Worm (Caenorhabditis elegans) whole organism, L1 larva: ENCODE measurements around the gene C25D7.16.

Source experiments
- C34B4.2 ChIP-seq: sonication (generic microtip); optimal IDR thresholded peaks from 2 replicates; lab custom pipeline; 2017; ENCODE audit warnings: mild to moderate bottlenecking, missing genetic modification characterization, missing compliant biosample characterization
- Y116A8C.19 ChIP-seq: sonication (generic microtip); optimal IDR thresholded peaks from 2 replicates; lab custom pipeline; 2016; ENCODE audit warnings: missing compliant biosample characterization, missing genetic modification characterization, borderline replicate concordance
- alr-1 ChIP-seq: fragments of 200-800 bp; sonication (Bioruptor generic); optimal IDR thresholded peaks from 2 replicates; lab custom pipeline; 2018; ENCODE audit warnings: borderline replicate concordance, mild to moderate bottlenecking, missing genetic modification characterization, missing compliant biosample characterization
- ama-1 ChIP-seq: fragments of 150-350 bp; optimal IDR thresholded peaks from 2 replicates; lab custom pipeline; 2014
- blmp-1 ChIP-seq: fragments of 150-350 bp; optimal IDR thresholded peaks from 2 replicates; lab custom pipeline; 2014; ENCODE audit warnings: missing biosample characterization, missing genetic modification characterization
- ceh-63 ChIP-seq: fragments of 200-800 bp; sonication (Bioruptor generic); optimal IDR thresholded peaks from 2 replicates; lab custom pipeline; 2018; ENCODE audit warnings: mild to moderate bottlenecking, missing genetic modification characterization, missing compliant biosample characterization
- ceh-8 ChIP-seq: fragments of 200-800 bp; sonication (Bioruptor generic); optimal IDR thresholded peaks from 2 replicates; lab custom pipeline; 2018; ENCODE audit warnings: mild to moderate bottlenecking, missing genetic modification characterization, moderate library complexity, missing compliant biosample characterization
- ceh-82 ChIP-seq, 3 experiments: fragments of 150-350 bp in 1 of 3; sonication (generic microtip) in 2 of 3; optimal IDR thresholded peaks; 2 replicates each; lab custom pipeline; 2014 to 2017; ENCODE audit warnings: missing biosample characterization in 3 of 3, missing genetic modification characterization in 3 of 3
- ceh-90 ChIP-seq: sonication (generic microtip); optimal IDR thresholded peaks from 2 replicates; lab custom pipeline; 2016; ENCODE audit warnings: missing genetic modification characterization, missing compliant biosample characterization
- dpl-1 ChIP-seq, 3 experiments: fragments of 150-350 bp in 2 of 3; sonication (generic microtip) in 1 of 3; optimal IDR thresholded peaks; 2 replicates each; lab custom pipeline; 2014 to 2017; ENCODE audit warnings: missing biosample characterization in 3 of 3, missing genetic modification characterization in 3 of 3, missing genetic modification reagents in 3 of 3
- dsc-1 ChIP-seq: sonication (generic microtip); optimal IDR thresholded peaks from 2 replicates; lab custom pipeline; 2016; ENCODE audit warnings: mild to moderate bottlenecking, missing genetic modification characterization, missing compliant biosample characterization
- efl-1 ChIP-seq, 4 experiments: fragments of 150-350 bp; optimal IDR thresholded peaks in 3 of 4; peaks in 1 of 4; 1 replicate in 1 of 4; 2 replicates in 3 of 4; lab custom pipeline; 2014; ENCODE audit warnings: missing biosample characterization in 2 of 4, missing genetic modification characterization in 2 of 4, missing genetic modification reagents in 2 of 4
- efl-3 ChIP-seq: fragments of 200-800 bp; sonication (Bioruptor generic); optimal IDR thresholded peaks from 2 replicates; lab custom pipeline; 2018; ENCODE audit warnings: mild to moderate bottlenecking, missing genetic modification characterization, missing compliant biosample characterization
- egl-13 ChIP-seq: sonication (generic microtip); optimal IDR thresholded peaks from 2 replicates; lab custom pipeline; 2016; ENCODE audit warnings: missing genotype, missing genetic modification reagents, missing genetic modification characterization, missing compliant biosample characterization
- elt-3 ChIP-seq, 6 experiments: fragments of 150-350 bp in 1 of 6; sonication (generic microtip); optimal IDR thresholded peaks; 2 replicates each; lab custom pipeline; 2017 to 2018; ENCODE audit warnings: missing biosample characterization in 6 of 6, missing genetic modification characterization in 6 of 6, inconsistent platforms in 1 of 6
- ets-5 ChIP-seq: fragments of 200-800 bp; sonication (Bioruptor generic); IDR thresholded peaks from 2 replicates; pipeline ENCODE4 v1.3.6; 2022; ENCODE audit warnings: missing genetic modification characterization, missing compliant biosample characterization
- fkh-10 ChIP-seq: sonication (generic microtip); optimal IDR thresholded peaks from 2 replicates; lab custom pipeline; 2017; ENCODE audit warnings: missing biosample characterization, missing genetic modification reagents, missing genetic modification characterization
- fkh-8 ChIP-seq: sonication (generic microtip); optimal IDR thresholded peaks from 2 replicates; lab custom pipeline; 2016; ENCODE audit warnings: mild to moderate bottlenecking, missing genetic modification characterization, missing compliant biosample characterization
- fos-1 ChIP-seq: fragments of 150-350 bp; optimal IDR thresholded peaks from 2 replicates; lab custom pipeline; 2014; ENCODE audit warnings: missing biosample characterization, missing genetic modification characterization
- hlh-17 ChIP-seq: fragments of 200-800 bp; sonication (Bioruptor generic); optimal IDR thresholded peaks from 2 replicates; lab custom pipeline; 2018; ENCODE audit warnings: missing genetic modification characterization, mild to moderate bottlenecking, missing compliant biosample characterization, moderate library complexity, borderline replicate concordance
- hlh-4 ChIP-seq: sonication (generic microtip); optimal IDR thresholded peaks from 2 replicates; lab custom pipeline; 2016; ENCODE audit warnings: mild to moderate bottlenecking, missing genetic modification characterization, missing compliant biosample characterization
- lin-14 ChIP-seq: fragments of 200-800 bp; sonication (Bioruptor generic); optimal IDR thresholded peaks from 2 replicates; lab custom pipeline; 2018; ENCODE audit warnings: mild to moderate bottlenecking, missing genetic modification characterization, moderate library complexity, missing compliant biosample characterization
- lin-39 ChIP-seq: fragments of 150-350 bp; optimal IDR thresholded peaks from 2 replicates; lab custom pipeline; 2014; ENCODE audit warnings: missing biosample characterization, missing genetic modification reagents, missing genetic modification characterization
- lir-3 ChIP-seq: sonication (generic microtip); optimal IDR thresholded peaks from 2 replicates; lab custom pipeline; 2016; ENCODE audit warnings: mild to moderate bottlenecking, missing genetic modification characterization, moderate library complexity, missing compliant biosample characterization; ENCODE audit not compliant: poor library complexity
- lsy-2 ChIP-seq, 2 experiments: fragments of 150-350 bp; optimal IDR thresholded peaks; 2 replicates each; lab custom pipeline; 2014; ENCODE audit warnings: missing biosample characterization in 2 of 2, missing genetic modification characterization in 2 of 2
- nhr-11 ChIP-seq: fragments of 150-350 bp; optimal IDR thresholded peaks from 2 replicates; lab custom pipeline; 2014; ENCODE audit warnings: missing biosample characterization, missing genetic modification characterization
- nhr-12 ChIP-seq: sonication (generic microtip); optimal IDR thresholded peaks from 2 replicates; lab custom pipeline; 2017; ENCODE audit warnings: missing biosample characterization, missing genetic modification characterization
- nhr-19 ChIP-seq: fragments of 200-800 bp; sonication (Bioruptor generic); conservative IDR thresholded peaks from 2 replicates; pipeline ENCODE4 v1.3.6; 2022; ENCODE audit warnings: missing genetic modification characterization, missing compliant biosample characterization
- nhr-20 ChIP-seq: sonication (generic microtip); optimal IDR thresholded peaks from 2 replicates; lab custom pipeline; 2016; ENCODE audit warnings: mild to moderate bottlenecking, missing genetic modification characterization, missing compliant biosample characterization
- nhr-237 ChIP-seq: fragments of 150-350 bp; optimal IDR thresholded peaks from 2 replicates; lab custom pipeline; 2014; ENCODE audit warnings: missing biosample characterization, missing genetic modification characterization
- nhr-47 ChIP-seq: sonication (generic microtip); optimal IDR thresholded peaks from 2 replicates; lab custom pipeline; 2016; ENCODE audit warnings: mild to moderate bottlenecking, missing genetic modification characterization, moderate library complexity, missing compliant biosample characterization
- nhr-77 ChIP-seq: fragments of 150-350 bp; optimal IDR thresholded peaks from 2 replicates; lab custom pipeline; 2014; ENCODE audit warnings: missing biosample characterization, missing genetic modification characterization
- nhr-85 ChIP-seq: sonication (generic microtip); peaks from one replicate; lab custom pipeline; 2016; ENCODE audit warnings: missing genetic modification characterization, inconsistent platforms, missing compliant biosample characterization
- nhr-90 ChIP-seq: sonication (generic microtip); optimal IDR thresholded peaks from 2 replicates; lab custom pipeline; 2016; ENCODE audit warnings: mild to moderate bottlenecking, missing genetic modification characterization, missing compliant biosample characterization; ENCODE audit not compliant: poor library complexity
- pqm-1 ChIP-seq: sonication (generic microtip); optimal IDR thresholded peaks from 3 replicates; lab custom pipeline; 2017; ENCODE audit warnings: missing biosample characterization, missing genetic modification characterization
- rnt-1 ChIP-seq: sonication (generic microtip); optimal IDR thresholded peaks from 2 replicates; lab custom pipeline; 2016; ENCODE audit warnings: mild to moderate bottlenecking, missing genetic modification characterization, moderate library complexity, missing compliant biosample characterization
- skn-1 ChIP-seq: fragments of 150-350 bp; optimal IDR thresholded peaks from 2 replicates; lab custom pipeline; 2014; ENCODE audit warnings: missing biosample characterization, missing genetic modification characterization
- snpc-4 ChIP-seq: fragments of 150-350 bp; optimal IDR thresholded peaks from 2 replicates; lab custom pipeline; 2014; ENCODE audit warnings: missing biosample characterization, missing genetic modification characterization
- snu-23 ChIP-seq: sonication (generic microtip); optimal IDR thresholded peaks from 2 replicates; lab custom pipeline; 2016; ENCODE audit warnings: missing genetic modification characterization, missing compliant biosample characterization
- sptf-1 ChIP-seq: fragments of 150-350 bp; optimal IDR thresholded peaks from 2 replicates; lab custom pipeline; 2014; ENCODE audit warnings: missing biosample characterization, missing genetic modification characterization
- sup-37 ChIP-seq: fragments of 200-800 bp; sonication (Bioruptor generic); optimal IDR thresholded peaks from 2 replicates; lab custom pipeline; 2018; ENCODE audit warnings: mild to moderate bottlenecking, missing genetic modification characterization, missing compliant biosample characterization
- swsn-7 ChIP-seq: sonication (generic microtip); optimal IDR thresholded peaks from 2 replicates; lab custom pipeline; 2016; ENCODE audit warnings: missing genetic modification characterization, missing compliant biosample characterization
- tbx-2 ChIP-seq: sonication (generic microtip); optimal IDR thresholded peaks from 2 replicates; lab custom pipeline; 2016; ENCODE audit warnings: missing genetic modification characterization, missing compliant biosample characterization
- vab-15 ChIP-seq: sonication (generic microtip); optimal IDR thresholded peaks from 2 replicates; lab custom pipeline; 2017; ENCODE audit warnings: missing genotype, mild to moderate bottlenecking, missing genetic modification characterization, missing compliant biosample characterization
- xbp-1 ChIP-seq: sonication (generic microtip); optimal IDR thresholded peaks from 2 replicates; lab custom pipeline; 2016; ENCODE audit warnings: missing genetic modification characterization, missing compliant biosample characterization
- zag-1 ChIP-seq: fragments of 150-350 bp; optimal IDR thresholded peaks from 2 replicates; lab custom pipeline; 2014; ENCODE audit warnings: missing biosample characterization, missing genetic modification characterization
- ztf-11 ChIP-seq, 2 experiments: sonication (generic microtip); optimal IDR thresholded peaks; 2 replicates each; lab custom pipeline; 2016 to 2017; ENCODE audit warnings: missing genetic modification characterization in 2 of 2, missing biosample characterization in 1 of 2, missing compliant biosample characterization in 1 of 2
- ztf-4 ChIP-seq: fragments of 150-350 bp; optimal IDR thresholded peaks from 2 replicates; lab custom pipeline; 2014; ENCODE audit warnings: missing biosample characterization, missing genetic modification characterization

C25D7.16 gene

DNA sequence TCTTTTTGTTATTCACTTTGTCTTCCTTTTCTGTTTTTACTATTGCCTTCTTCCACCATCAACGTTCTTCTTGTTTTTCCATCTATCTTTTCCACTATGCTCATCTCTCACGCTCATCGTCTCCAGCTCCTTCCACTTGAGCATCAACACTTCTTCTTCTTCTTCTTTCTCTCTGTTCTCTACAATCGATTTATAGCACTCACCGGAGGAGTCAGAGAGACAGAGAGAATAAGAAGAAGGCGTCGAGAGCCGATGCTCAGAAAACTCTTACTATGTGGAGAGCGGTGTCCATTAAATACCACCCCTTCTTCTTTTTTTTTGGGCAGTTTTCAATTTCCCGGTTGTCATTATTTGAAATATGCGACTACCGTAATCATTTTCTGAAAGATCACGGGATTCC is 18.9 kb downstream of the C25D7.16 start (continued):
- TF ChIP-seq nhr-19 (GFP tag; lab: Robert Waterston, UW): no peak

DNA sequence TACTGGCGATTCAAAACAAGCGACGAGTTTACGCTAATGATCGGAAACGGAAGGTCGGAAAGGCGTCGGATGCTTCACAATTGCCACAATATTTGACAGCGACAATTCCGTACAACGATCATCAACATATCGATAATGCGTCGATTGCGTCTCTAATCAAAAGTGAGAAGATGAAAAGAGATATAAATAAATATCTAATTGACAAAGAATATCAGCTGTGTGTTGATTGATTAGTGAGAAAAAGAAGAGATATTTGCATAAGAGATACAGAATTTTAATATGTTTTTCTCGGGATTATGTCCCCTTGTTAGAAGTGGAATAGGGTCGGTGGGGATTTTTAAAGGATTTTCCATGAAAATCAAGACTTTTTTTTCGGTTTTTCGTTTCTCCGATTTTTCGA is 22.6 kb downstream of the C25D7.16 start:
- TF ChIP-seq hlh-17 (GFP tag; lab: Kevin White, UChicago) (no peak), dsc-1 (tag; lab: Kevin White, UChicago) (peak; percentile 64), blmp-1 (tag; lab: Kevin White, UChicago) (peak; percentile 66), nhr-90 (tag; lab: Kevin White, UChicago) (no peak)
- TF ChIP-seq, all 84 proteins: peak for 2

DNA sequence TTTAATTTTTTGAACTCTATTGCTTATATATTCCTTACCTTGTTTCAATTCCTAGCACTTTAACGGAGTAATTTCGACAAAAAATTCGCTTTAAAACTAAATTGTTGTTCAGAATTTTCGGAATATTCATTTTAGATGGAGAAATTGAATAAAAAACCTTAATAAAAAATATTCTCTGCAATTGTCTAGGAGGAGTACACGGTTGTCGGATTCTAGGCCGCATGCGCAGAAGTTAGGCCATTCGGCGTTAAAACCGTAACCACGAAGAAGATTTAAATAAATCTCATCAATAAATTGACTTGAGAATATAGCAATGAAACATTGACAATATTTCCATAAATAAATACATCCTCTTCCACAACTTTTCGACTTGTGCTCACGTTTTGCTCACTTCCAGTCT is 26.3 kb downstream of the C25D7.16 start, which contains the start of the genes C01G10.10 and C01G10.9:
Gene C01G10.10 (minus strand): TSS at position 151 of the 400 bp plus-strand sequence.
Gene C01G10.9 (plus strand): TSS at position 240 of the 400 bp plus-strand sequence.
- TF ChIP-seq zag-1 (tag; lab: Kevin White, UChicago) (no peak), efl-3 (GFP tag; lab: Kevin White, UChicago) (peak; percentile 54), xbp-1 (tag; lab: Kevin White, UChicago) (peak; percentile 77), ceh-63 (GFP tag; lab: Kevin White, UChicago) (no peak), nhr-47 (tag; lab: Kevin White, UChicago) (peak; percentile 86), alr-1 (tag; lab: Kevin White, UChicago) (no peak), dpl-1 (GFP tag; optimal IDR thresholded peaks at IDR 0.05; lab: Kevin White, UChicago) (peak; percentile 45 to 67 (median 56)), ceh-90 (tag; lab: Kevin White, UChicago) (peak; percentile 92), nhr-77 (tag; lab: Kevin White, UChicago) (no peak), hlh-4 (tag; lab: Kevin White, UChicago) (peak; percentile 80), nhr-20 (peak; percentile 85), snu-23 (peak; percentile 86), ztf-4 (tag; lab: Kevin White, UChicago) (no peak), nhr-11 (no peak), ets-5 (GFP tag; lab: Robert Waterston, UW) (no peak), ama-1 (lab: Kevin White, UChicago) (no peak), snpc-4 (peak; percentile 50), nhr-12 (tag; lab: Kevin White, UChicago) (no peak), ceh-8 (GFP tag; lab: Kevin White, UChicago) (no peak), lin-39 (tag; lab: Kevin White, UChicago) (no peak), fos-1 (tag; lab: Kevin White, UChicago) (no peak), efl-1 (optimal IDR thresholded peaks at IDR 0.05; lab: Kevin White, UChicago) (peak; percentile 40 to 68), efl-1 (GFP tag; optimal IDR thresholded peaks at IDR 0.05 in 1 of 2; lab: Kevin White, UChicago) (peak; percentile 52 to 95), ceh-82 (tag; optimal IDR thresholded peaks at IDR 0.05; lab: Kevin White, UChicago) (peak; percentile 28 to 32 (median 30)), fkh-8 (tag; lab: Kevin White, UChicago) (peak; percentile 53), lin-14 (GFP tag; lab: Kevin White, UChicago) (peak; percentile 69), vab-15 (tag; lab: Kevin White, UChicago) (no peak), swsn-7 (peak; percentile 83), skn-1 (tag; lab: Kevin White, UChicago) (peak; percentile 38), lsy-2 (tag; optimal IDR thresholded peaks at IDR 0.05; lab: Kevin White, UChicago) (peak; percentile 68 to 70), nhr-237 (tag; lab: Kevin White, UChicago) (no peak), lir-3 (tag; lab: Kevin White, UChicago) (peak; percentile 96), elt-3 (tag; optimal IDR thresholded peaks at IDR 0.05; lab: Kevin White, UChicago) (peak in 1 of 6 experiments; percentile 60), C34B4.2 (tag; lab: Kevin White, UChicago) (no peak), pqm-1 (tag; lab: Kevin White, UChicago) (no peak), ztf-11 (tag; optimal IDR thresholded peaks at IDR 0.05; lab: Kevin White, UChicago) (peak in 1 of 2 experiments; percentile 95), fkh-10 (no peak), Y116A8C.19 (tag; lab: Kevin White, UChicago) (peak; percentile 70), hlh-17 (GFP tag; lab: Kevin White, UChicago) (no peak), nhr-85 (tag; lab: Kevin White, UChicago) (peak; percentile 93), sptf-1 (no peak), sup-37 (GFP tag; lab: Kevin White, UChicago) (no peak), tbx-2 (tag; lab: Kevin White, UChicago) (peak; percentile 87), rnt-1 (tag; lab: Kevin White, UChicago) (peak; percentile 97), egl-13 (tag; lab: Kevin White, UChicago) (no peak)
